Worm (Caenorhabditis elegans) whole organism, L1 larva: ENCODE results near the gene col-74.

Experiments used
- C04F5.9 ChIP-seq: sonication (generic microtip); optimal IDR thresholded peaks from 2 replicates; lab custom pipeline; 2016; ENCODE audit warnings: missing genetic modification characterization, missing compliant biosample characterization
- C34B4.2 ChIP-seq: sonication (generic microtip); optimal IDR thresholded peaks from 2 replicates; lab custom pipeline; 2017; ENCODE audit warnings: mild to moderate bottlenecking, missing genetic modification characterization, missing compliant biosample characterization
- aha-1 ChIP-seq: fragments of 150-350 bp; optimal IDR thresholded peaks from 2 replicates; lab custom pipeline; 2014; ENCODE audit warnings: missing biosample characterization, missing genetic modification characterization
- alr-1 ChIP-seq: fragments of 200-800 bp; sonication (Bioruptor generic); optimal IDR thresholded peaks from 2 replicates; lab custom pipeline; 2018; ENCODE audit warnings: borderline replicate concordance, mild to moderate bottlenecking, missing genetic modification characterization, missing compliant biosample characterization
- aly-2 ChIP-seq: fragments of 150-350 bp; optimal IDR thresholded peaks from 2 replicates; lab custom pipeline; 2014; ENCODE audit warnings: missing biosample characterization, missing genetic modification characterization
- ama-1 ChIP-seq: fragments of 150-350 bp; optimal IDR thresholded peaks from 2 replicates; lab custom pipeline; 2014
- blmp-1 ChIP-seq: fragments of 150-350 bp; optimal IDR thresholded peaks from 2 replicates; lab custom pipeline; 2014; ENCODE audit warnings: missing biosample characterization, missing genetic modification characterization
- ceh-63 ChIP-seq: fragments of 200-800 bp; sonication (Bioruptor generic); optimal IDR thresholded peaks from 2 replicates; lab custom pipeline; 2018; ENCODE audit warnings: mild to moderate bottlenecking, missing genetic modification characterization, missing compliant biosample characterization
- ceh-8 ChIP-seq: fragments of 200-800 bp; sonication (Bioruptor generic); optimal IDR thresholded peaks from 2 replicates; lab custom pipeline; 2018; ENCODE audit warnings: mild to moderate bottlenecking, missing genetic modification characterization, moderate library complexity, missing compliant biosample characterization
- ces-1 ChIP-seq: fragments of 150-350 bp; optimal IDR thresholded peaks from 2 replicates; lab custom pipeline; 2014; ENCODE audit warnings: missing biosample characterization, missing genetic modification reagents, missing genetic modification characterization
- dpl-1 ChIP-seq, 3 experiments: fragments of 150-350 bp in 2 of 3; sonication (generic microtip) in 1 of 3; optimal IDR thresholded peaks; 2 replicates each; lab custom pipeline; 2014 to 2017; ENCODE audit warnings: missing biosample characterization in 3 of 3, missing genetic modification characterization in 3 of 3, missing genetic modification reagents in 3 of 3
- efl-1 ChIP-seq, 4 experiments: fragments of 150-350 bp; optimal IDR thresholded peaks in 3 of 4; peaks in 1 of 4; 1 replicate in 1 of 4; 2 replicates in 3 of 4; lab custom pipeline; 2014; ENCODE audit warnings: missing biosample characterization in 2 of 4, missing genetic modification characterization in 2 of 4, missing genetic modification reagents in 2 of 4
- efl-3 ChIP-seq: fragments of 200-800 bp; sonication (Bioruptor generic); optimal IDR thresholded peaks from 2 replicates; lab custom pipeline; 2018; ENCODE audit warnings: mild to moderate bottlenecking, missing genetic modification characterization, missing compliant biosample characterization
- ets-5 ChIP-seq: fragments of 200-800 bp; sonication (Bioruptor generic); IDR thresholded peaks from 2 replicates; pipeline ENCODE4 v1.3.6; 2022; ENCODE audit warnings: missing genetic modification characterization, missing compliant biosample characterization
- fkh-4 ChIP-seq: sonication (generic microtip); optimal IDR thresholded peaks from 2 replicates; lab custom pipeline; 2016; ENCODE audit warnings: missing compliant biosample characterization, missing genetic modification characterization, borderline replicate concordance
- grh-1 ChIP-seq: fragments of 200-800 bp; sonication (Bioruptor generic); IDR thresholded peaks from 2 replicates; pipeline ENCODE4 v1.3.6; 2022; ENCODE audit warnings: missing genetic modification reagents, missing genetic modification characterization, missing compliant biosample characterization
- hpl-2 ChIP-seq: fragments of 150-350 bp; optimal IDR thresholded peaks from 2 replicates; lab custom pipeline; 2014; ENCODE audit warnings: missing biosample characterization, missing genetic modification reagents, missing genetic modification characterization
- irx-1 ChIP-seq: sonication (generic microtip); optimal IDR thresholded peaks from 2 replicates; lab custom pipeline; 2016; ENCODE audit warnings: missing genetic modification characterization, missing compliant biosample characterization
- isw-1 ChIP-seq: fragments of 200-800 bp; sonication (Bioruptor generic); IDR thresholded peaks from 2 replicates; pipeline ENCODE4 v1.3.6; 2022; ENCODE audit warnings: missing genetic modification characterization, missing compliant biosample characterization
- jun-1 ChIP-seq: fragments of 150-350 bp; optimal IDR thresholded peaks from 2 replicates; lab custom pipeline; 2014; ENCODE audit warnings: missing biosample characterization, missing genetic modification reagents, missing genetic modification characterization
- lin-14 ChIP-seq: fragments of 200-800 bp; sonication (Bioruptor generic); optimal IDR thresholded peaks from 2 replicates; lab custom pipeline; 2018; ENCODE audit warnings: mild to moderate bottlenecking, missing genetic modification characterization, moderate library complexity, missing compliant biosample characterization
- lin-15B ChIP-seq: fragments of 150-350 bp; sonication (generic microtip); optimal IDR thresholded peaks from 3 replicates; lab custom pipeline; 2014; ENCODE audit warnings: missing biosample characterization, missing genetic modification characterization
- lin-39 ChIP-seq: fragments of 150-350 bp; optimal IDR thresholded peaks from 2 replicates; lab custom pipeline; 2014; ENCODE audit warnings: missing biosample characterization, missing genetic modification reagents, missing genetic modification characterization
- lsy-2 ChIP-seq, 2 experiments: fragments of 150-350 bp; optimal IDR thresholded peaks; 2 replicates each; lab custom pipeline; 2014; ENCODE audit warnings: missing biosample characterization in 2 of 2, missing genetic modification characterization in 2 of 2
- mab-9 ChIP-seq: fragments of 200-800 bp; sonication (Bioruptor generic); IDR thresholded peaks from 2 replicates; pipeline ENCODE4 v1.3.6; 2022; ENCODE audit warnings: missing genetic modification reagents, missing genetic modification characterization, missing compliant biosample characterization
- mef-2 ChIP-seq: fragments of 150-350 bp; optimal IDR thresholded peaks from 2 replicates; lab custom pipeline; 2014; ENCODE audit warnings: missing biosample characterization, missing genetic modification characterization
- mep-1 ChIP-seq: fragments of 150-350 bp; optimal IDR thresholded peaks from 2 replicates; lab custom pipeline; 2014; ENCODE audit warnings: missing biosample characterization, missing genetic modification characterization
- nhr-20 ChIP-seq: sonication (generic microtip); optimal IDR thresholded peaks from 2 replicates; lab custom pipeline; 2016; ENCODE audit warnings: mild to moderate bottlenecking, missing genetic modification characterization, missing compliant biosample characterization
- nhr-47 ChIP-seq: sonication (generic microtip); optimal IDR thresholded peaks from 2 replicates; lab custom pipeline; 2016; ENCODE audit warnings: mild to moderate bottlenecking, missing genetic modification characterization, moderate library complexity, missing compliant biosample characterization
- nhr-71 ChIP-seq: sonication (generic microtip); optimal IDR thresholded peaks from 2 replicates; lab custom pipeline; 2016; ENCODE audit warnings: mild to moderate bottlenecking, missing genetic modification characterization, moderate library complexity, missing compliant biosample characterization
- nhr-76 ChIP-seq: sonication (generic microtip); optimal IDR thresholded peaks from 2 replicates; lab custom pipeline; 2017; ENCODE audit warnings: missing biosample characterization, missing genetic modification characterization
- pag-3 ChIP-seq: sonication (generic microtip); optimal IDR thresholded peaks from 2 replicates; lab custom pipeline; 2017; ENCODE audit warnings: missing genetic modification characterization, mild to moderate bottlenecking, missing compliant biosample characterization, antibody characterized with exemption, borderline replicate concordance; ENCODE audit not compliant: insufficient read depth
- rnt-1 ChIP-seq: sonication (generic microtip); optimal IDR thresholded peaks from 2 replicates; lab custom pipeline; 2016; ENCODE audit warnings: mild to moderate bottlenecking, missing genetic modification characterization, moderate library complexity, missing compliant biosample characterization
- skn-1 ChIP-seq: fragments of 150-350 bp; optimal IDR thresholded peaks from 2 replicates; lab custom pipeline; 2014; ENCODE audit warnings: missing biosample characterization, missing genetic modification characterization
- snu-23 ChIP-seq: sonication (generic microtip); optimal IDR thresholded peaks from 2 replicates; lab custom pipeline; 2016; ENCODE audit warnings: missing genetic modification characterization, missing compliant biosample characterization
- sup-37 ChIP-seq: fragments of 200-800 bp; sonication (Bioruptor generic); optimal IDR thresholded peaks from 2 replicates; lab custom pipeline; 2018; ENCODE audit warnings: mild to moderate bottlenecking, missing genetic modification characterization, missing compliant biosample characterization
- swsn-7 ChIP-seq: sonication (generic microtip); optimal IDR thresholded peaks from 2 replicates; lab custom pipeline; 2016; ENCODE audit warnings: missing genetic modification characterization, missing compliant biosample characterization
- tlp-1 ChIP-seq: fragments of 150-350 bp; optimal IDR thresholded peaks from 2 replicates; lab custom pipeline; 2014; ENCODE audit warnings: missing biosample characterization, missing genetic modification characterization
- unc-130 ChIP-seq: fragments of 150-350 bp; optimal IDR thresholded peaks from 2 replicates; lab custom pipeline; 2017; ENCODE audit warnings: missing biosample characterization, missing genetic modification characterization, inconsistent platforms
- unc-98 ChIP-seq: fragments of 200-800 bp; sonication (Bioruptor generic); IDR thresholded peaks from 2 replicates; pipeline ENCODE4 v1.3.6; 2022; ENCODE audit warnings: missing genetic modification characterization, missing compliant biosample characterization
- vab-15 ChIP-seq: sonication (generic microtip); optimal IDR thresholded peaks from 2 replicates; lab custom pipeline; 2017; ENCODE audit warnings: missing genotype, mild to moderate bottlenecking, missing genetic modification characterization, missing compliant biosample characterization
- zag-1 ChIP-seq: fragments of 150-350 bp; optimal IDR thresholded peaks from 2 replicates; lab custom pipeline; 2014; ENCODE audit warnings: missing biosample characterization, missing genetic modification characterization
- zip-4 ChIP-seq: fragments of 200-800 bp; sonication (Bioruptor generic); optimal IDR thresholded peaks from 2 replicates; lab custom pipeline; 2018; ENCODE audit warnings: mild to moderate bottlenecking, missing genetic modification characterization, moderate library complexity, missing compliant biosample characterization
- ztf-11 ChIP-seq, 2 experiments: sonication (generic microtip); optimal IDR thresholded peaks; 2 replicates each; lab custom pipeline; 2016 to 2017; ENCODE audit warnings: missing genetic modification characterization in 2 of 2, missing biosample characterization in 1 of 2, missing compliant biosample characterization in 1 of 2
- ztf-4 ChIP-seq: fragments of 150-350 bp; optimal IDR thresholded peaks from 2 replicates; lab custom pipeline; 2014; ENCODE audit warnings: missing biosample characterization, missing genetic modification characterization

The col-74 gene

ce11 chrII:5781935-5782921 is 47.9 kb upstream of the col-74 start, which contains the start of gene K05F1.6 (continued):
- TF ChIP-seq efl-3 (no peak), lin-15B (no peak), grh-1 (GFP tag; lab: Robert Waterston, UW) (0 out of 2 replicates have a peak, but pooled peaks have one; percentile 45), sup-37 (GFP tag; lab: Kevin White, UChicago) (peak; percentile 6), mep-1 (peak; percentile 52), ztf-4 (tag; lab: Kevin White, UChicago) (peak; percentile 15), snu-23 (GFP tag; lab: Kevin White, UChicago) (peak; percentile 20), mef-2 (tag; lab: Kevin White, UChicago) (no peak), alr-1 (tag; lab: Kevin White, UChicago) (no peak), skn-1 (peak; percentile 11), jun-1 (tag; lab: Kevin White, UChicago) (peak; percentile 1)

DNA sequence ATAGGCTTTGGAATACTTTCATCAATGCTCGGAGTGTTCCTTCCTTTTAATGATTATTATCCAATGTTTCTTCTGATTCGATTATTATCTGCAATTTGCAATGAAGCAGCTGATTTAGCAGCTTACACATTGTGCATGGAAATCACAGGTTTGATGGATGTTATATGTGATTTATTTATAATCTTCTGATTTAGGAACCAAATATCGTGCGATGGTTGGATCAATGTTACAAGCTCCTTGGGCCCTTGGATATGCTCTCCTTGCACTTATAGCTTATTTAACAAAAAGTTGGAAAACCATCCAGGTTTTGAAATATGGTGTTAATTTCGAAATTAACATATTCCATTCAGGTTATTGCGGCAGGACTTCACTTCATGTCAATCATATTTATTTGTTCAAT is 44.7 kb upstream of the col-74 start:
- TF ChIP-seq C04F5.9 (tag; lab: Kevin White, UChicago) (no peak), ceh-63 (GFP tag; lab: Kevin White, UChicago) (no peak), dpl-1 (GFP tag; optimal IDR thresholded peaks at IDR 0.05; lab: Kevin White, UChicago) (no peak), blmp-1 (tag; lab: Kevin White, UChicago) (no peak), zag-1 (tag; lab: Kevin White, UChicago) (no peak)

DNA sequence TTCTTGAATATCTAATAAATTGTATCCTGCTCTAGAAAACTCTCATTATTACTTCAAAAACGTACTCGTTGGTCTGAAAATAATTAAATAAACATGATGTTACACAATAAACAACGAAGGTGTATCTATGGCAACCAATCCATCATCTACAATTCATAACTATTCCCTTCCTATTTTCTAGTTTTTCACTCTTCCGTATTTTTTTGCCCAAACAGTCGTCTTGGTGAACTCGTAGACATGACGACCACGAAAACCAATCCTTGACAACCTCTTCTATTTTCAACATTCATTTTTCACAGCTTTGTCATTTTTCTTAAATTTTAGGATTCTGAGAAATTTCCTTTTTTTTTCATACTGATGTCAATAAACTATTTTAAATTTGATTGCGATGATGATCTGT is 41.4 kb upstream of the col-74 start, which contains the start of gene K05F1.13:
Gene K05F1.13, plus strand, starts transcription at position 301 of the 400 bp plus-strand sequence.
- TF ChIP-seq fkh-4 (no peak), nhr-47 (tag; lab: Kevin White, UChicago) (no peak), nhr-20 (no peak), ces-1 (GFP tag; lab: Kevin White, UChicago) (no peak), unc-130 (tag; lab: Kevin White, UChicago) (no peak), vab-15 (tag; lab: Kevin White, UChicago) (no peak), C34B4.2 (tag; lab: Kevin White, UChicago) (no peak), sup-37 (GFP tag; lab: Kevin White, UChicago) (no peak), grh-1 (GFP tag; lab: Robert Waterston, UW) (no peak), ztf-11 (tag; optimal IDR thresholded peaks at IDR 0.05; lab: Kevin White, UChicago) (no peak), tlp-1 (tag; lab: Kevin White, UChicago) (no peak), lin-39 (tag; lab: Kevin White, UChicago) (no peak), rnt-1 (tag; lab: Kevin White, UChicago) (no peak), aha-1 (tag; lab: Kevin White, UChicago) (no peak), zip-4 (no peak), aly-2 (no peak), dpl-1 (GFP tag; optimal IDR thresholded peaks at IDR 0.05; lab: Kevin White, UChicago) (no peak), mep-1 (no peak), isw-1 (GFP tag; lab: Robert Waterston, UW) (no peak), mef-2 (tag; lab: Kevin White, UChicago) (no peak)

DNA sequence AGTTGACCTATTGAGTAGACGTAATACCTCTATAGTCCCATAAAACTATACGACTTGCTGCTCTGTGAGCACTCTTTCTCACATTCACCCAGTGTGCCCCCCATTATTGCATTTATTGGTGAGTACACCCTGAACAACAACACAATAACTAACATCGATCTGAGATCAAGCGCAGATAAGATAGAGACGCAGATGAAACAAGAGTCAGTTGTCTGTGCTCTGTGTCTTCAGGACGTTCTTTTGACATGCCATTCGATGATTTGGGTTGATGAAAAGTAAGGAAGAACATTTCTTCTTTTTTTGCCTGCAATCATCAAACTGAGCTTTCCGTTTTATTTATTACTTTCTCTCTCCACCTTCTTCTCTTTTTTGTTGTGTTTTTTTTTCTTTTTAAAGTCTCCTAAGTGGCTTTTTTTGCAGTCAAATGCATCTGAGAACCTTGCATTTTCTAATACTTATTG is 39.8 kb upstream of the col-74 start, which contains the start of gene lect-2:
Gene lect-2, plus strand, starts transcription at position 411 of the 461 bp plus-strand sequence.
- no peak for TF ChIP-seq efl-1 (optimal IDR thresholded peaks at IDR 0.05; lab: Kevin White, UChicago)
- peak in 1 of 2 experiments; percentile 42 for TF ChIP-seq efl-1 (GFP tag; optimal IDR thresholded peaks at IDR 0.05 in 1 of 2; lab: Kevin White, UChicago)
- peak; percentile 0 for TF ChIP-seq nhr-71 (tag; lab: Kevin White, UChicago)
- no peak for TF ChIP-seq unc-98
- no peak for TF ChIP-seq swsn-7
- peak; percentile 89 for TF ChIP-seq pag-3 (tag; lab: Kevin White, UChicago)
- TF ChIP-seq rnt-1 (tag; lab: Kevin White, UChicago): peak; percentile 36
- TF ChIP-seq isw-1 (GFP tag; lab: Robert Waterston, UW): no peak
- no peak for TF ChIP-seq mab-9
- TF ChIP-seq ceh-63 (GFP tag; lab: Kevin White, UChicago): no peak
- no peak for TF ChIP-seq jun-1 (tag; lab: Kevin White, UChicago)
- TF ChIP-seq nhr-76: no peak
- no peak for TF ChIP-seq lsy-2 (tag; optimal IDR thresholded peaks at IDR 0.05; lab: Kevin White, UChicago)
- TF ChIP-seq irx-1 (tag; lab: Kevin White, UChicago): no peak
- TF ChIP-seq lin-14 (GFP tag; lab: Kevin White, UChicago): peak; percentile 58
- TF ChIP-seq ceh-8: no peak
- TF ChIP-seq hpl-2: no peak
- TF ChIP-seq ets-5 (GFP tag; lab: Robert Waterston, UW): no peak
- TF ChIP-seq ama-1 (lab: Kevin White, UChicago): no peak
